Fruit fly (Drosophila melanogaster): ENCODE data around the gene CG43902.

CG43902 gene

DNA sequence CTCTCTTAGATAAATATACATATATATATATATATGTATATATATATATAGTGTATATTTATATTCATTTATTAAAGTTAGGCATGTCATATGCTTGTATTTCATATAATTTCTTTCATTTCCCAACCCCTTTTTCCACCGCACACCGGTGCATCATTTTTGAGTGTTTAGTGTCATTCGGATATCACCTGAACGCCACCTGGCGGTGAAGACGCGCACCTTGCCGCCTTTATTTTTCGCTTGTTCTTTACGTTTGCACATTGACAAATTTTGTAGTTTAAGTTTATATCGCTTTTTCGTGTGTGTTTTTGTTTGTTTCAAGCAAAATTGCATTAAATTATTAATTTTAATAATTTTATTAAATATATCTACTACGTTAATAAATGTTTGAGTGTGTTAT, 47.9 kb downstream of the CG43902 start:
- TF ChIP-seq Myc (optimal IDR thresholded peaks at IDR 0.05), result no peak
- TF ChIP-seq Sin3A (optimal IDR thresholded peaks at IDR 0.05), result no peak
- TF ChIP-seq ttk (optimal IDR thresholded peaks at IDR 0.05), result no peak
- no peak for TF ChIP-seq psq (optimal IDR thresholded peaks at IDR 0.05)
- TF ChIP-seq h (optimal IDR thresholded peaks at IDR 0.05), result no peak
- no peak for TF ChIP-seq insv (optimal IDR thresholded peaks at IDR 0.05)

DNA sequence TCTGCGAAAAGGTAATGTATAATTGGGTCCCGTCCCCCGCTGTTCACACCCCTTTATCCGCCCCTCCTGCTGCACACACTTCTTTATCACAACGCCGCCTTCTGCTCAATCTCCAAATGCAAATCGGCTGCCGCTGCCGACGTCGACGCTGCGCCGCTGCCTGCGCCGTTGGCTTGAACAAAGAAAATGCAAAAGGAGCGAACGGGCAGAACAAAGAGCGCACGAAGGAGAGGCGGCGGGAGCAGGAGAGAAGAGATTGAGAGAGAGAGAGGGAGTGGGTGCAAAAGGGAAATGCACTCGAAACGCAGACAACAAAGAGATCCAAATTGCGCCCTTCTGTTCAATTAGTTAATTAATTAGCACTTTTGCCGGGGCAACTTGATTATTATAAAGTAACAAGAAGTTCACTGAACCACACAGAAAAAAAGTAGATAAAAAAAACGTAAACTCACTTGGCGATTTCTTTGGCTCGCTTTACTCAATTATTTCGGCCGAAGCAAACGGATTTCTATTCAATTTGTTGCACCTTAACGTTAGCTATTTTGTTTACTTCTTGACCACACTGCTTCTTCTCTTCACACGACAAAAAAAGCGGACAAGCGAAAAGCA, 51.4 kb downstream of the CG43902 start:
- TF ChIP-seq Sin3A (optimal IDR thresholded peaks at IDR 0.05) (no peak), h (optimal IDR thresholded peaks at IDR 0.05) (no peak), Myc (optimal IDR thresholded peaks at IDR 0.05) (no peak), ttk (optimal IDR thresholded peaks at IDR 0.05) (no peak), insv (optimal IDR thresholded peaks at IDR 0.05) (no peak), psq (optimal IDR thresholded peaks at IDR 0.05) (no peak)

DNA sequence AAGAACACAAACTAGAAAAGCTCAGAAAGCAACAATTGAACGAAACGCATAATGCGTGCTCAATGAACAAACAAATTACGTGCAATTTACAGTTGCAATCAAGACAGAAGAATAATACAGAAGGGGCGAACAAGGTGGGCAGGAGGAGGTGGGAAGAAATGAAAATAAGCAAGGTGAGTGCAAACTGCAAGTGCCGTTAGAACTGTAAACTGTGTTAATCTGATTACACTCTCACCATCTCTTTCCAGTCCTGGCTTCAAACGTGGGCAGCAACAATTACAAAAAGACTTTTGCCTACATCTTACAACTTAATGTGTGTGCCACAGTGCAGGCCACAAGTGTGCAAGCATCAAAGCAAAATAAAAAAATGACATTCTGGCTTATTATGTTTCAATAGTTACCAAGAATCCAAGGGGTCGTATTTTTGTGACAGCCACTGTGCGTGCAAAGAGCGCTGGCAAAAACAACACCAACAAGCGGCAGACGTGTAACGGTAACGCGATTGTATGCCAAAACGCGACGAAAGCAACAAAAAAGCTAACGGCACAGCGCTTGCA, 52.2 kb downstream of the CG43902 start:
- TF ChIP-seq ttk (optimal IDR thresholded peaks at IDR 0.05) (no peak), Myc (optimal IDR thresholded peaks at IDR 0.05) (no peak), Sin3A (optimal IDR thresholded peaks at IDR 0.05) (no peak), h (optimal IDR thresholded peaks at IDR 0.05) (no peak), psq (optimal IDR thresholded peaks at IDR 0.05) (no peak), insv (optimal IDR thresholded peaks at IDR 0.05) (no peak)

- TF ChIP-seq Sin3A (optimal IDR thresholded peaks at IDR 0.05), result no peak
- TF ChIP-seq h (optimal IDR thresholded peaks at IDR 0.05), result no peak
- no peak for TF ChIP-seq insv (optimal IDR thresholded peaks at IDR 0.05)
- TF ChIP-seq ttk (optimal IDR thresholded peaks at IDR 0.05), result no peak
Measured at dm6 chrX:10211128-10211914, 53.1 kb downstream of the CG43902 start.

- no peak for TF ChIP-seq h (optimal IDR thresholded peaks at IDR 0.05)
- TF ChIP-seq psq (optimal IDR thresholded peaks at IDR 0.05), result no peak
- TF ChIP-seq Myc (optimal IDR thresholded peaks at IDR 0.05), result no peak
- TF ChIP-seq insv (optimal IDR thresholded peaks at IDR 0.05), result no peak
- no peak for TF ChIP-seq ttk (optimal IDR thresholded peaks at IDR 0.05)
- no peak for TF ChIP-seq Sin3A (optimal IDR thresholded peaks at IDR 0.05)
Measured at dm6 chrX:10212118-10212517, 53.9 kb downstream of the CG43902 start, which contains the start of gene Ypel. TSS of gene Ypel (minus strand) at chrX:10212374.

DNA sequence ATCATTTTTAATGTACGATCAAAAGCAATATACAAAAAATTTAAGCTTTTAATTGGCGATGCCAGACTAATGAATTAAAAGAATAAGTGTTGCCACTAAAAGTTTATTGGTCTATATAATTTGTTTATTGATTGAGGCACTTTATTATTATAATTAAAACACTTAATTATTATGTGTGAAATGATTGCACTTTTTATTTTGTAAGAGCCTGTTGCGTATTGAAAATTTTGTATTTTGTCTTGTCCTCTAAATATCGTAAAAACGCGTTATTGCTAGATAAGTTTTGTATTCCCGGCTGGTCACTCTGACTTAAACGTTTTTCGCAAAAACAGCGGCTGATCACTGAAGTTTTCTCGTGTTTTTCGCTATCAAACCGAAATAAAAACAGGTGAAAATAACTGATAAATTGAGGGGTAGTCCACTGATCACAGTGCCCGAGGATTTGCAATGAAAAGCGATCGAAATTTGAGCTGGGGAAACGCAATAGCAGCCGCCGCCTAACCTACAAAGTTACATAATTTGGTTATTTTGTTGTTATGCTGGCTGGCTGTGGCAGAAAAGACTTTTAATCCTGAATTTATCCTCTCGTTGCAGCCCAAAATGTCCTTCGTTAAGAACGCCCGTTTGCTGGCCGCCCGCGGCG, 54.6 kb downstream of the CG43902 start, which contains the start of gene ATPsyndelta:
TSS of gene ATPsyndelta (plus strand) at position 284 of the 643 bp plus-strand sequence.
- no peak for TF ChIP-seq h (optimal IDR thresholded peaks at IDR 0.05)
- TF ChIP-seq insv (optimal IDR thresholded peaks at IDR 0.05), result no peak
- TF ChIP-seq Sin3A (optimal IDR thresholded peaks at IDR 0.05), result no peak
- TF ChIP-seq Myc (optimal IDR thresholded peaks at IDR 0.05), result no peak
- TF ChIP-seq psq (optimal IDR thresholded peaks at IDR 0.05), result no peak
- no peak for TF ChIP-seq ttk (optimal IDR thresholded peaks at IDR 0.05)

- TF ChIP-seq Myc (optimal IDR thresholded peaks at IDR 0.05) (no peak), h (optimal IDR thresholded peaks at IDR 0.05) (no peak), Sin3A (optimal IDR thresholded peaks at IDR 0.05) (no peak), insv (optimal IDR thresholded peaks at IDR 0.05) (no peak), psq (optimal IDR thresholded peaks at IDR 0.05) (no peak), ttk (optimal IDR thresholded peaks at IDR 0.05) (no peak)
Measured at dm6 chrX:10216634-10217239, 58.5 kb downstream of the CG43902 start, which contains the start of gene CG2962. TSS of gene CG2962 (minus strand) at chrX:10216642.

DNA sequence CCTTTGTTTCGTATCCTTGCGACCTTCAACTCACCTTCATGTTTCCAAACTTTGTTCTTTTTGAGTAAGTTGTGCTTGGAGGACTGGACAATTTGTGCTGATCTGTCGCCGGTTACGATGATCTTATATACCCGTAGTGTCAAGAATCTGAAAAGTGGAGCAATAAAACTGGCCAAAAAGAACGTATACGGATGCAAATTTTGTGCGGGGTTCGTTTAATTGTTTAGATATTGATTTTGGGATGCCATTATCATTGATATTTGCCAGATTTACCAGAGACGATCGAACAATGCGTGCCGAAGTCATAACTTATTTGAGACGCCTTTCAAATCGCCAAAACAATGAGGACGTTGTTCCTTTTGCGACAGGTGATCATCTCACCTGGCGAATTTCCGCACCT, 60.8 kb downstream of the CG43902 start, which contains the start of gene CG15308:
TSS of gene CG15308 (minus strand) at position 101 of the 400 bp plus-strand sequence.
- TF ChIP-seq Myc (optimal IDR thresholded peaks at IDR 0.05) (no peak), Sin3A (optimal IDR thresholded peaks at IDR 0.05) (no peak), h (optimal IDR thresholded peaks at IDR 0.05) (no peak), psq (optimal IDR thresholded peaks at IDR 0.05) (no peak), insv (optimal IDR thresholded peaks at IDR 0.05) (no peak), ttk (optimal IDR thresholded peaks at IDR 0.05) (no peak)

dm6 chrX:10219955-10220354, 61.7 kb downstream of the CG43902 start, which contains the start of gene CG34408:
TSS of gene CG34408 (plus strand) at chrX:10220110.
- TF ChIP-seq ttk (optimal IDR thresholded peaks at IDR 0.05), result no peak
- TF ChIP-seq insv (optimal IDR thresholded peaks at IDR 0.05), result no peak
- TF ChIP-seq h (optimal IDR thresholded peaks at IDR 0.05), result no peak
- no peak for TF ChIP-seq psq (optimal IDR thresholded peaks at IDR 0.05)
- no peak for TF ChIP-seq Sin3A (optimal IDR thresholded peaks at IDR 0.05)
- TF ChIP-seq Myc (optimal IDR thresholded peaks at IDR 0.05), result no peak

- TF ChIP-seq h (optimal IDR thresholded peaks at IDR 0.05) (no peak), insv (optimal IDR thresholded peaks at IDR 0.05) (no peak), ttk (optimal IDR thresholded peaks at IDR 0.05) (no peak), Myc (optimal IDR thresholded peaks at IDR 0.05) (no peak), Sin3A (optimal IDR thresholded peaks at IDR 0.05) (no peak), psq (optimal IDR thresholded peaks at IDR 0.05) (no peak)
Measured at dm6 chrX:10232497-10232896, 74.3 kb downstream of the CG43902 start.

DNA sequence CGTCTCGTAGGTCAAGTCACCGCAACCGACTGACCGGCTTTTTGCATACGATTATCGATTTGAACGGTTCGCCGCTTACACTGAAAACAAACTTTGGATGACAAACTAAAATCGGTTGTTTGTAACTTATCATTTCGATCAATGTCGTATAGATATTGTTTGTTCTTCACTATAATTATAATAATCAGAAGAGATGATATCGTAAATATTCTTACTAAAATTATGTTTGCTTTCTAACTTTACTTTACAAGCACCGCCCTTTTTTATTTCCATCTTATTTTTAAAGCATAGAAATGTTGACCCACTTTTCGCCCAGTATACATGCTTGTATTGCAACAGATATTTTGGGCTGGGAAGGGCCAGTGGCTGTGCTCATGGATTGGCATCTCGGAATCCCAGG, 74.8 kb downstream of the CG43902 start, which contains the start of gene CG2961:
TSS of gene CG2961 (minus strand) at position 16 of the 400 bp plus-strand sequence.
- TF ChIP-seq Sin3A (optimal IDR thresholded peaks at IDR 0.05) (no peak), h (optimal IDR thresholded peaks at IDR 0.05) (no peak), ttk (optimal IDR thresholded peaks at IDR 0.05) (no peak), Myc (optimal IDR thresholded peaks at IDR 0.05) (no peak), insv (optimal IDR thresholded peaks at IDR 0.05) (no peak), psq (optimal IDR thresholded peaks at IDR 0.05) (no peak)
